Fruit fly (Drosophila melanogaster): Measurements from ENCODE around the gene CG8679.
A peak's percentile ranks its signal among the peaks of the same experiment; 100 is the strongest.

DNA sequence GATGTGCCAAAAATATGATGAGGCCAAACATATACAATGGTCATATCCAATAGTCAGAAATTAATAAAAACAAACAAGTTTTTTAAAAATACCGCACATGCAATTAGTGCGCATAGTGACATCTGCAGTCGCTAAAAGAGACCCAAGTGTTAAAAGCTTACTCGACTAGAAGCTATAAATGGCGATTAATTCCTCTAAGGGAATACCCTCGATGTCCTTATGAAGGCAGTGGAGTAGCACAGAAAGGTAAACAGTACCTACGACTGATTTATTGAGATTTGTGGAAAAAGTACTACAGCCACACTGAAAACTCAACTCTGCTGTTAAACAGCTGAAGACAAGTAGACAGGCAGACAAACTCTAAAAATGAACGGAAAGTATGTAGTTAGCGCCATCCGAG is 42.5 kb upstream of the CG8679 start:
- no peak for TF ChIP-seq lola (GFP tag; optimal IDR thresholded peaks at IDR 0.05)
- no peak for TF ChIP-seq woc (GFP tag; optimal IDR thresholded peaks at IDR 0.05)
- TF ChIP-seq sage (GFP tag; optimal IDR thresholded peaks at IDR 0.05), result no peak
- TF ChIP-seq Rel (GFP tag; optimal IDR thresholded peaks at IDR 0.05), result no peak
- TF ChIP-seq Rel (tag; optimal IDR thresholded peaks at IDR 0.05), result no peak
- TF ChIP-seq Jra (GFP tag; optimal IDR thresholded peaks at IDR 0.05), result no peak
- TF ChIP-seq Myc (optimal IDR thresholded peaks at IDR 0.05), result no peak
- TF ChIP-seq br (GFP tag; optimal IDR thresholded peaks at IDR 0.05), result peak; percentile 17
- no peak for TF ChIP-seq Dfd (GFP tag; optimal IDR thresholded peaks at IDR 0.05)
- no peak for TF ChIP-seq GATAd (GFP tag; optimal IDR thresholded peaks at IDR 0.05)

All from whole organism, wandering third instar larva.